Fruit fly (Drosophila melanogaster) whole organism, wandering third instar larva: ENCODE measurements around the gene Sfp24Bb.

Source experiments
- Abd-B ChIP-seq: fragments of >200 bp; optimal IDR thresholded peaks from 2 replicates; lab custom pipeline; 2017; ENCODE audit warnings: missing biosample characterization, missing genetic modification characterization
- CG32264 ChIP-seq: fragments of 200-800 bp; sonication (Bioruptor generic); optimal IDR thresholded peaks from 2 replicates; lab custom pipeline; 2016; ENCODE audit warnings: missing biosample characterization, missing genetic modification characterization
- CG9705 ChIP-seq: fragments of 200-800 bp; sonication (Bioruptor generic); optimal IDR thresholded peaks from 2 replicates; lab custom pipeline; 2018; ENCODE audit warnings: missing biosample characterization, mild to moderate bottlenecking, missing genetic modification characterization
- CrebA ChIP-seq: fragments of 200-800 bp; sonication (Bioruptor generic); optimal IDR thresholded peaks from 2 replicates; lab custom pipeline; 2016; ENCODE audit warnings: missing biosample characterization, mild to moderate bottlenecking, missing genetic modification characterization, borderline replicate concordance
- Dfd ChIP-seq: fragments of >200 bp; optimal IDR thresholded peaks from 2 replicates; lab custom pipeline; 2017; ENCODE audit warnings: missing biosample characterization, missing genetic modification characterization
- Dif ChIP-seq: fragments of 200-275, 200-300 bp; sonication (Bioruptor generic); optimal IDR thresholded peaks from 2 replicates; lab custom pipeline; 2018; ENCODE audit warnings: missing biosample characterization, missing genetic modification characterization; ENCODE audit not compliant: partially characterized antibody
- GATAd ChIP-seq: sonication (Bioruptor generic); optimal IDR thresholded peaks from 2 replicates; lab custom pipeline; 2016; ENCODE audit warnings: missing biosample characterization, missing genetic modification characterization
- HLH106 ChIP-seq: fragments of 200-800 bp; optimal IDR thresholded peaks from 3 replicates; lab custom pipeline; 2019; ENCODE audit warnings: missing biosample characterization, mild to moderate bottlenecking, missing genetic modification characterization, moderate library complexity
- Hnf4 ChIP-seq: fragments of 200-800 bp; sonication (Bioruptor generic); optimal IDR thresholded peaks from 2 replicates; lab custom pipeline; 2016; ENCODE audit warnings: missing biosample characterization, mild to moderate bottlenecking, missing genetic modification characterization
- Hr78 ChIP-seq: fragments of >200 bp; optimal IDR thresholded peaks from 2 replicates; lab custom pipeline; 2017; ENCODE audit warnings: missing biosample characterization, missing genetic modification characterization
- Hr83 ChIP-seq: fragments of 200-300 bp; sonication (Bioruptor generic); optimal IDR thresholded peaks from 2 replicates; lab custom pipeline; 2016; ENCODE audit warnings: missing biosample characterization, mild to moderate bottlenecking, missing genetic modification characterization, moderate library complexity; ENCODE audit not compliant: poor library complexity, severe bottlenecking
- Jra ChIP-seq: sonication (Bioruptor generic); optimal IDR thresholded peaks from 2 replicates; lab custom pipeline; 2016; ENCODE audit warnings: missing biosample characterization, missing genetic modification characterization
- Mio ChIP-seq: sonication (Bioruptor generic); optimal IDR thresholded peaks from 2 replicates; lab custom pipeline; 2016; ENCODE audit warnings: missing biosample characterization, missing genetic modification characterization
- Myc ChIP-seq: fragments of >200 bp; optimal IDR thresholded peaks from 2 replicates; lab custom pipeline; 2017
- N ChIP-seq: fragments of >200 bp; optimal IDR thresholded peaks from 2 replicates; lab custom pipeline; 2018; ENCODE audit warnings: missing biosample characterization, missing external identifiers, missing genetic modification characterization
- OdsH ChIP-seq: fragments of 200-800 bp; sonication (Bioruptor generic); optimal IDR thresholded peaks from 2 replicates; lab custom pipeline; 2016; ENCODE audit warnings: missing biosample characterization, mild to moderate bottlenecking, missing genetic modification characterization
- Rel ChIP-seq, 2 experiments: fragments of 200-800 bp; sonication (Bioruptor generic) in 1 of 2; optimal IDR thresholded peaks; 2 replicates in 1 of 2; 3 replicates in 1 of 2; lab custom pipeline; 2016 to 2019; ENCODE audit warnings: mild to moderate bottlenecking in 2 of 2, missing biosample characterization in 2 of 2, missing genetic modification characterization in 2 of 2, moderate library complexity in 1 of 2
- Sp1 ChIP-seq: fragments of 200-800 bp; sonication (Bioruptor generic); optimal IDR thresholded peaks from 3 replicates; lab custom pipeline; 2019; ENCODE audit warnings: missing biosample characterization, mild to moderate bottlenecking, missing genetic modification characterization, moderate library complexity
- Vsx2 ChIP-seq: fragments of 200-300, 225-300 bp; sonication (Bioruptor generic); optimal IDR thresholded peaks from 2 replicates; lab custom pipeline; 2018; ENCODE audit warnings: missing biosample characterization, missing genetic modification characterization; ENCODE audit not compliant: partially characterized antibody
- br ChIP-seq: fragments of 200-800 bp; sonication (Bioruptor generic); optimal IDR thresholded peaks from 2 replicates; lab custom pipeline; 2016; ENCODE audit warnings: missing biosample characterization, missing genetic modification characterization
- brk ChIP-seq: fragments of 200-800 bp; sonication (Bioruptor generic); optimal IDR thresholded peaks from 2 replicates; lab custom pipeline; 2016; ENCODE audit warnings: missing biosample characterization, mild to moderate bottlenecking, missing genetic modification characterization
- dl ChIP-seq, 2 experiments: fragments of 175-275, 200-275 bp in 1 of 2; fragments of 200-275 bp in 1 of 2; sonication (Bioruptor generic); optimal IDR thresholded peaks; lab custom pipeline; 2018; ENCODE audit warnings: mild to moderate bottlenecking in 2 of 2, missing biosample characterization in 2 of 2, missing genetic modification characterization in 2 of 2, moderate library complexity in 2 of 2; ENCODE audit not compliant: partially characterized antibody in 2 of 2, insufficient read depth in 1 of 2
- dmrt93B ChIP-seq: fragments of 200-800 bp; sonication (Bioruptor generic); optimal IDR thresholded peaks from 2 replicates; lab custom pipeline; 2018; ENCODE audit warnings: missing biosample characterization, mild to moderate bottlenecking, missing genetic modification characterization
- dsf ChIP-seq: sonication (Bioruptor generic); optimal IDR thresholded peaks from 2 replicates; lab custom pipeline; 2016; ENCODE audit warnings: missing biosample characterization, missing genetic modification characterization, borderline replicate concordance
- ey ChIP-seq: fragments of 200-800 bp; sonication (Bioruptor generic); optimal IDR thresholded peaks from 2 replicates; lab custom pipeline; 2016; ENCODE audit warnings: missing biosample characterization, missing genetic modification characterization
- foxo ChIP-seq, 2 experiments: fragments of 200-800 bp; sonication (Bioruptor generic); optimal IDR thresholded peaks; 2 replicates in 1 of 2; 3 replicates in 1 of 2; lab custom pipeline; 2016 to 2017; ENCODE audit warnings: missing biosample characterization in 2 of 2, missing genetic modification characterization in 2 of 2
- fru ChIP-seq: fragments of 200-800 bp; sonication (Bioruptor generic); optimal IDR thresholded peaks from 3 replicates; lab custom pipeline; 2016; ENCODE audit warnings: missing biosample characterization, mild to moderate bottlenecking, missing genetic modification characterization
- h ChIP-seq: fragments of 200-800 bp; sonication (Bioruptor generic); optimal IDR thresholded peaks from 3 replicates; lab custom pipeline; 2016; ENCODE audit warnings: missing biosample characterization, mild to moderate bottlenecking, missing genetic modification characterization
- jim ChIP-seq: fragments of 175-275, 200-325 bp; sonication (Bioruptor generic); optimal IDR thresholded peaks from 2 replicates; lab custom pipeline; 2016; ENCODE audit warnings: missing biosample characterization, mild to moderate bottlenecking, missing genetic modification characterization
- lola ChIP-seq: fragments of >200 bp; optimal IDR thresholded peaks from 2 replicates; lab custom pipeline; 2017; ENCODE audit warnings: missing biosample characterization, missing genetic modification characterization
- pan ChIP-seq: fragments of >200 bp; optimal IDR thresholded peaks from 2 replicates; lab custom pipeline; 2017
- psq ChIP-seq: fragments of 200-800 bp; sonication (Bioruptor generic); optimal IDR thresholded peaks from 3 replicates; lab custom pipeline; 2017; ENCODE audit warnings: missing biosample characterization, mild to moderate bottlenecking, missing genetic modification characterization, moderate library complexity
- rgr ChIP-seq: fragments of 200-800 bp; sonication (Bioruptor generic); optimal IDR thresholded peaks from 3 replicates; lab custom pipeline; 2016; ENCODE audit warnings: missing biosample characterization, mild to moderate bottlenecking, missing genetic modification characterization
- sage ChIP-seq: fragments of 200-800 bp; sonication (Bioruptor generic); optimal IDR thresholded peaks from 2 replicates; lab custom pipeline; 2016; ENCODE audit warnings: missing biosample characterization, mild to moderate bottlenecking, missing genetic modification characterization
- sv ChIP-seq: fragments of 200-800 bp; sonication (Bioruptor generic); optimal IDR thresholded peaks from 3 replicates; lab custom pipeline; 2016; ENCODE audit warnings: missing biosample characterization, missing genetic modification characterization
- tai ChIP-seq: sonication (Bioruptor generic); optimal IDR thresholded peaks from 2 replicates; lab custom pipeline; 2016; ENCODE audit warnings: missing biosample characterization, missing genetic modification characterization
- usp ChIP-seq: fragments of >200 bp; optimal IDR thresholded peaks from 2 replicates; lab custom pipeline; 2017; ENCODE audit warnings: missing biosample characterization, missing genetic modification characterization
- woc ChIP-seq: sonication (Bioruptor generic); optimal IDR thresholded peaks from 2 replicates; lab custom pipeline; 2016; ENCODE audit warnings: missing biosample characterization, mild to moderate bottlenecking, missing genetic modification characterization

The Sfp24Bb gene

dm6 chr2L:3669675-3670074 is at the start of gene Sfp24Bb:
Gene Sfp24Bb, minus strand, starts transcription at chr2L:3669775.
- TF ChIP-seq Rel (GFP tag; optimal IDR thresholded peaks at IDR 0.05; lab: Kevin White, UChicago): no peak
- TF ChIP-seq Rel (tag; optimal IDR thresholded peaks at IDR 0.05; lab: Kevin White, UChicago): no peak
- no peak for TF ChIP-seq rgr (GFP tag; lab: Kevin White, UChicago)
- TF ChIP-seq Dfd (GFP tag; lab: Kevin White, UChicago): no peak
- TF ChIP-seq pan (lab: Kevin White, UChicago): no peak
- no peak for TF ChIP-seq sv (GFP tag; lab: Kevin White, UChicago)
- no peak for TF ChIP-seq jim (GFP tag; lab: Kevin White, UChicago)
- no peak for TF ChIP-seq psq (GFP tag; lab: Kevin White, UChicago)
- TF ChIP-seq fru (GFP tag; lab: Kevin White, UChicago): no peak
- TF ChIP-seq dsf: no peak
- TF ChIP-seq Vsx2: no peak
- no peak for TF ChIP-seq OdsH
- TF ChIP-seq Myc: no peak
- no peak for TF ChIP-seq Hr78 (GFP tag; lab: Kevin White, UChicago)
- TF ChIP-seq h (GFP tag; lab: Kevin White, UChicago): no peak
- no peak for TF ChIP-seq Mio
- no peak for TF ChIP-seq CG9705

dm6 chr2L:3717673-3718235 is 48.2 kb upstream of the Sfp24Bb start, which contains the start of the genes lectin-24A and Shaw:
Gene lectin-24A, minus strand, starts transcription at chr2L:3717773.
Gene Shaw, plus strand, starts transcription at chr2L:3718185.
- TF ChIP-seq Jra (no peak), OdsH (no peak), psq (GFP tag; lab: Kevin White, UChicago) (no peak), Sp1 (GFP tag; lab: Kevin White, UChicago) (no peak), pan (lab: Kevin White, UChicago) (no peak), CG9705 (no peak), Myc (no peak)

DNA sequence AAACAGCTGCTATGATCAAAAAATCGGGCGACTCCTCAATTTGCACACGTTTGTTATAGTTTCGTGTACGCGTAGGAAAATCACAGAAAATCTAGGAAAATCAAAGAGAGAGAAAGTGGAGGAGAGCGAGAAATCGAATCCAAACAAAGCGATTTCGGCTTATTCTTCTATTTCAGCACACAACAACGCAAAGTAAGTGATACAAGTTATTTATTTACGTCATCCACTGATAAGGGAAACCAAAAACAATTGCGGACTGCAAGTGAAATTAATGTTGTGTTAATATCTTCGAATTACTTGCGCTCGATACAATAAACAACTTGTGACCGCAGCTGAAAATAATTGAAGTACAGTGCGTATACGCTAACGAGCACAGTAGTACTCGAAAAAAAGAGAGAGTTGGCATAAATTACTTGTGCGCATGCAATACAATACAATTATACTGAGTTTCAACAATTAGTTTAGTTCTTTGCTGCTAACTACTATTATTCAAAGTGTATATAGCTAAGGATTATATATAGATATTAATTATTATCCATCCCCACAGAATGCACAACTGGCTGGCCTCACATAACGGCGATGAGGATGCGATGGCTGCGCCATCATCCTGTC is 44.1 kb upstream of the Sfp24Bb start:
- TF ChIP-seq OdsH (no peak), h (GFP tag; lab: Kevin White, UChicago) (no peak), N (GFP tag; lab: Kevin White, UChicago) (no peak), Abd-B (no peak)

DNA sequence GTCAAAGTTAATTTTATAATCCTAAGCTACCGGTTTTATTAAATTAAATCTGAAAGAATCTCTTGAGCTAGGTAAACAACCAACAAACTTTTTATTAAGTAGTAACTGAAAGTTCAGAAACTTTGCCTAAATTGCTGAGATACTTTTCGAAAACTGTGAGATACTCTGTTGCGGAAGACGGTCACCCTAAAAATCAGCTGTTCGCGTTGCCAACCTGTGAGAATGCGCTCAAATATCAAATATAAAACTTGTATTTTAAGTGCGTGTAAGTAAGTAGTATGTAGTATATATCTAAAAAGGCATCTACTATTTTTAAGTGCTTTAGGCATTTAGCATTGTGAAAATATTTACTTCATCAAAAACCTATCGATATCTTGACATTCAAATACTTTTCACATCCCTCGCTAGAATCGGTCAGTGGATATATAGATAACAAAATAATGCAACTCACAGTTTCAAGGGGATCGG is 43.4 kb upstream of the Sfp24Bb start, which contains the start of the genes CG31955 and CG2818:
Gene CG31955, minus strand, starts transcription at position 157 of the 468 bp plus-strand sequence.
Gene CG2818, plus strand, starts transcription at position 412 of the 468 bp plus-strand sequence.
- peak; percentile 3 for TF ChIP-seq psq (GFP tag; lab: Kevin White, UChicago)
- no peak for TF ChIP-seq brk
- no peak for TF ChIP-seq sv (GFP tag; lab: Kevin White, UChicago)
- no peak for TF ChIP-seq lola (GFP tag; lab: Kevin White, UChicago)
- no peak for TF ChIP-seq Vsx2
- peak; percentile 6 for TF ChIP-seq fru (GFP tag; lab: Kevin White, UChicago)
- peak; percentile 38 for TF ChIP-seq ey
- no peak for TF ChIP-seq jim (GFP tag; lab: Kevin White, UChicago)
- no peak for TF ChIP-seq N (GFP tag; lab: Kevin White, UChicago)
- no peak for TF ChIP-seq Hr78 (GFP tag; lab: Kevin White, UChicago)
- peak; percentile 47 for TF ChIP-seq Jra
- peak; percentile 47 for TF ChIP-seq rgr (GFP tag; lab: Kevin White, UChicago)
- TF ChIP-seq CG9705: no peak
- peak; percentile 47 for TF ChIP-seq h (GFP tag; lab: Kevin White, UChicago)
- TF ChIP-seq CrebA (GFP tag; lab: Kevin White, UChicago): no peak
- TF ChIP-seq Myc: peak; percentile 55
- no peak for TF ChIP-seq Dif
- no peak for TF ChIP-seq sage (GFP tag; lab: Kevin White, UChicago)
- peak; percentile 34 for TF ChIP-seq woc (GFP tag; lab: Kevin White, UChicago)
- no peak for TF ChIP-seq Hr83 (GFP tag; lab: Kevin White, UChicago)
- no peak for TF ChIP-seq pan (lab: Kevin White, UChicago)
- TF ChIP-seq br: no peak
- TF ChIP-seq tai (GFP tag; lab: Kevin White, UChicago): no peak
- TF ChIP-seq CG32264 (GFP tag; lab: Kevin White, UChicago): no peak
- peak; percentile 17 for TF ChIP-seq HLH106
- peak; percentile 28 to 32 for TF ChIP-seq foxo (GFP tag; optimal IDR thresholded peaks at IDR 0.05; lab: Kevin White, UChicago)
- no peak for TF ChIP-seq dmrt93B (GFP tag; lab: Kevin White, UChicago)
- TF ChIP-seq Mio: no peak
- peak; percentile 1 for TF ChIP-seq GATAd (GFP tag; lab: Kevin White, UChicago)
- no peak for TF ChIP-seq dl (GFP tag; optimal IDR thresholded peaks at IDR 0.05; lab: Kevin White, UChicago; ENCODE audit: insufficient read depth in 1 of 2, partially characterized antibody in 2 of 2)
- TF ChIP-seq Sp1 (GFP tag; lab: Kevin White, UChicago): no peak
- TF ChIP-seq Hnf4: no peak
- peak; percentile 18 for TF ChIP-seq OdsH
- no peak for TF ChIP-seq dsf
- no peak for TF ChIP-seq Dfd (GFP tag; lab: Kevin White, UChicago)
- no peak for TF ChIP-seq usp (GFP tag; lab: Kevin White, UChicago)
- no peak for TF ChIP-seq Rel (GFP tag; optimal IDR thresholded peaks at IDR 0.05; lab: Kevin White, UChicago)
- TF ChIP-seq Rel (tag; optimal IDR thresholded peaks at IDR 0.05; lab: Kevin White, UChicago): peak; percentile 9
- TF ChIP-seq, all 38 proteins: peak for 13
